Fruit fly (Drosophila melanogaster): Measurements from ENCODE around the gene bip1.
"Not testable (repeated sequence)": the region's sequence is repeated elsewhere in the genome, so short reads cannot be mapped to it uniquely, and the experiment has no call there.

DNA sequence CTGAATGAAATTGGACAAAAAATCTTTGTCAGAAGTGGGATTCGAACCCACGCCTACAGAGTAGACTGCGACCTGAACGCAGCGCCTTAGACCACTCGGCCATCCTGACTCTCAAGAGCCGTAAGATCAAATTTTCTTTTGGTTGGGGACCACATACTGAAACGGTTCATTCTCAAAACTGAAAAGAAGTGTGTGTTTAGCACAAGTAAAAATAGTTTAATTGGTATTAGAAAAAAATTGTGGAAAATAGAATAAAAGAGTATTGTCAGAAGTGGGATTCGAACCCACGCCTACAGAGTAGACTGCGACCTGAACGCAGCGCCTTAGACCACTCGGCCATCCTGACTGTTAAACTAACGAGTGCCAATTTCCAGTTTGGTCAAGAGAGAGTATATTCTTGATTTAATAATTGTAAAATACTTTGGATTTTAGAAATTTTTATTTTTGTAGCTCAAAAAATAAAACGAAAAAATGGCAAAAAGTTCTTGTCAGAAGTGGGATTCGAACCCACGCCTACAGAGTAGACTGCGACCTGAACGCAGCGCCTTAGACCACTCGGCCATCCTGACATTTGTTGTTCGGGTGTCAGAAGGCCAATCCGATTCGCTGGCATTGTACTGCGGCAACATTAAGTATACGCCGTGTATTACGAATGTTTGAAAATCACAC, 1.8 kb upstream of the bip1 start:
- not testable (repeated sequence) for TF ChIP-seq CG7045 (GFP tag; optimal IDR thresholded peaks at IDR 0.05); CG12768 (GFP tag; optimal IDR thresholded peaks at IDR 0.05); bab1 (GFP tag; optimal IDR thresholded peaks at IDR 0.05); Crg-1 (GFP tag; optimal IDR thresholded peaks at IDR 0.05); cnc (optimal IDR thresholded peaks at IDR 0.05); CG1620 (GFP tag; optimal IDR thresholded peaks at IDR 0.05); ovo (GFP tag; optimal IDR thresholded peaks at IDR 0.05); Mnt (GFP tag; optimal IDR thresholded peaks at IDR 0.05); CG11617 (GFP tag; optimal IDR thresholded peaks at IDR 0.05); tj (GFP tag; optimal IDR thresholded peaks at IDR 0.05); CG14711 (tag; optimal IDR thresholded peaks at IDR 0.05); Clk (GFP tag; optimal IDR thresholded peaks at IDR 0.05)
- TF ChIP-seq CG33017 (tag; optimal IDR thresholded peaks at IDR 0.05) = peak; percentile 31
- peak; percentile 12 for TF ChIP-seq cic (GFP tag; optimal IDR thresholded peaks at IDR 0.05)
